Fruit fly (Drosophila melanogaster) whole organism, adult: ENCODE data around the gene Jon25Bii.

ENCODE experiments used
- CG11617 ChIP-seq: fragments of 200-800 bp; sonication (Bioruptor generic); optimal IDR thresholded peaks from 2 replicates; lab custom pipeline; 2017; ENCODE audit warnings: mild to moderate bottlenecking, missing biosample characterization, missing genetic modification reagents, missing genetic modification characterization
- CG33017 ChIP-seq: fragments of 200-800 bp; sonication (Bioruptor generic); optimal IDR thresholded peaks from 2 replicates; lab custom pipeline; 2018; ENCODE audit warnings: missing biosample characterization, mild to moderate bottlenecking, missing genetic modification characterization, moderate library complexity
- Clk ChIP-seq: fragments of 200-800 bp; sonication (Bioruptor generic); optimal IDR thresholded peaks from 2 replicates; lab custom pipeline; 2017; ENCODE audit warnings: missing biosample characterization, missing genetic modification characterization
- Crg-1 ChIP-seq: fragments of 200-800 bp; sonication (Bioruptor generic); optimal IDR thresholded peaks from 2 replicates; lab custom pipeline; 2016; ENCODE audit warnings: missing biosample characterization, missing genetic modification characterization
- Mnt ChIP-seq: fragments of 200-800 bp; sonication (Bioruptor generic); optimal IDR thresholded peaks from 2 replicates; lab custom pipeline; 2016; ENCODE audit warnings: missing biosample characterization, mild to moderate bottlenecking, missing genetic modification characterization
- bab1 ChIP-seq: fragments of 200-800 bp; sonication (Bioruptor generic); optimal IDR thresholded peaks from 3 replicates; lab custom pipeline; 2019; ENCODE audit warnings: missing biosample characterization, mild to moderate bottlenecking, missing genetic modification characterization, moderate library complexity
- cnc ChIP-seq, 2 experiments: fragments of >200 bp; optimal IDR thresholded peaks; 2 replicates each; lab custom pipeline; 2017
- ovo ChIP-seq: fragments of 200-800 bp; sonication (Bioruptor generic); optimal IDR thresholded peaks from 2 replicates; lab custom pipeline; 2016; ENCODE audit warnings: missing biosample characterization, missing genetic modification characterization
- pad ChIP-seq: fragments of 200-800 bp; sonication (Bioruptor generic); optimal IDR thresholded peaks from 3 replicates; lab custom pipeline; 2017; ENCODE audit warnings: missing biosample characterization, missing genetic modification characterization, mild to moderate bottlenecking, moderate library complexity, missing genetic modification reagents
- toe ChIP-seq: fragments of 200-800 bp; sonication (Bioruptor generic); optimal IDR thresholded peaks from 2 replicates; lab custom pipeline; 2016; ENCODE audit warnings: missing biosample characterization, missing genetic modification characterization

- TF ChIP-seq ovo (no peak), toe (GFP tag; lab: Kevin White, UChicago) (no peak), cnc (optimal IDR thresholded peaks at IDR 0.05; lab: Kevin White, UChicago) (no peak), bab1 (no peak), CG11617 (GFP tag; lab: Kevin White, UChicago) (no peak), pad (no peak), Mnt (no peak), Clk (no peak), Crg-1 (GFP tag; lab: Kevin White, UChicago) (no peak), CG33017 (tag; lab: Kevin White, UChicago) (no peak)
These were observed 16.5 kb downstream of the Jon25Bii start, which contains the start of gene hoe2 for dm6 chr2L:4936325-4936869.
